Worm (Caenorhabditis elegans) whole organism, L1 larva: ENCODE results near the gene irld-47.

ENCODE experiments used
- C16A3.4 ChIP-seq: fragments of 150-350 bp; optimal IDR thresholded peaks from 2 replicates; lab custom pipeline; 2014; ENCODE audit warnings: missing biosample characterization, missing genetic modification characterization
- aha-1 ChIP-seq: fragments of 150-350 bp; optimal IDR thresholded peaks from 2 replicates; lab custom pipeline; 2014; ENCODE audit warnings: missing biosample characterization, missing genetic modification characterization
- alr-1 ChIP-seq: fragments of 200-800 bp; sonication (Bioruptor generic); optimal IDR thresholded peaks from 2 replicates; lab custom pipeline; 2018; ENCODE audit warnings: borderline replicate concordance, mild to moderate bottlenecking, missing genetic modification characterization, missing compliant biosample characterization
- aly-2 ChIP-seq: fragments of 150-350 bp; optimal IDR thresholded peaks from 2 replicates; lab custom pipeline; 2014; ENCODE audit warnings: missing biosample characterization, missing genetic modification characterization
- ama-1 ChIP-seq: fragments of 150-350 bp; optimal IDR thresholded peaks from 2 replicates; lab custom pipeline; 2014
- blmp-1 ChIP-seq: fragments of 150-350 bp; optimal IDR thresholded peaks from 2 replicates; lab custom pipeline; 2014; ENCODE audit warnings: missing biosample characterization, missing genetic modification characterization
- ceh-88 ChIP-seq: fragments of 200-800 bp; sonication (Bioruptor generic); IDR thresholded peaks from 2 replicates; pipeline ENCODE4 v1.3.6; 2022; ENCODE audit warnings: missing genetic modification characterization, missing compliant biosample characterization
- ceh-90 ChIP-seq: sonication (generic microtip); optimal IDR thresholded peaks from 2 replicates; lab custom pipeline; 2016; ENCODE audit warnings: missing genetic modification characterization, missing compliant biosample characterization
- ces-1 ChIP-seq: fragments of 150-350 bp; optimal IDR thresholded peaks from 2 replicates; lab custom pipeline; 2014; ENCODE audit warnings: missing biosample characterization, missing genetic modification reagents, missing genetic modification characterization
- efl-1 ChIP-seq, 4 experiments: fragments of 150-350 bp; optimal IDR thresholded peaks in 3 of 4; peaks in 1 of 4; 1 replicate in 1 of 4; 2 replicates in 3 of 4; lab custom pipeline; 2014; ENCODE audit warnings: missing biosample characterization in 2 of 4, missing genetic modification characterization in 2 of 4, missing genetic modification reagents in 2 of 4
- efl-3 ChIP-seq: fragments of 200-800 bp; sonication (Bioruptor generic); optimal IDR thresholded peaks from 2 replicates; lab custom pipeline; 2018; ENCODE audit warnings: mild to moderate bottlenecking, missing genetic modification characterization, missing compliant biosample characterization
- ets-5 ChIP-seq: fragments of 200-800 bp; sonication (Bioruptor generic); IDR thresholded peaks from 2 replicates; pipeline ENCODE4 v1.3.6; 2022; ENCODE audit warnings: missing genetic modification characterization, missing compliant biosample characterization
- fkh-10 ChIP-seq: sonication (generic microtip); optimal IDR thresholded peaks from 2 replicates; lab custom pipeline; 2017; ENCODE audit warnings: missing biosample characterization, missing genetic modification reagents, missing genetic modification characterization
- fkh-8 ChIP-seq: sonication (generic microtip); optimal IDR thresholded peaks from 2 replicates; lab custom pipeline; 2016; ENCODE audit warnings: mild to moderate bottlenecking, missing genetic modification characterization, missing compliant biosample characterization
- grh-1 ChIP-seq: fragments of 200-800 bp; sonication (Bioruptor generic); IDR thresholded peaks from 2 replicates; pipeline ENCODE4 v1.3.6; 2022; ENCODE audit warnings: missing genetic modification reagents, missing genetic modification characterization, missing compliant biosample characterization
- hlh-17 ChIP-seq: fragments of 200-800 bp; sonication (Bioruptor generic); optimal IDR thresholded peaks from 2 replicates; lab custom pipeline; 2018; ENCODE audit warnings: missing genetic modification characterization, mild to moderate bottlenecking, missing compliant biosample characterization, moderate library complexity, borderline replicate concordance
- lin-13 ChIP-seq: fragments of 150-350 bp; optimal IDR thresholded peaks from 2 replicates; lab custom pipeline; 2014; ENCODE audit warnings: missing biosample characterization, missing genetic modification reagents, missing genetic modification characterization
- lin-14 ChIP-seq: fragments of 200-800 bp; sonication (Bioruptor generic); optimal IDR thresholded peaks from 2 replicates; lab custom pipeline; 2018; ENCODE audit warnings: mild to moderate bottlenecking, missing genetic modification characterization, moderate library complexity, missing compliant biosample characterization
- lin-35 ChIP-seq, 2 experiments: fragments of 150-350 bp; optimal IDR thresholded peaks; 2 replicates each; lab custom pipeline; 2014; ENCODE audit warnings: missing biosample characterization in 2 of 2, missing genetic modification characterization in 2 of 2, missing genetic modification reagents in 2 of 2
- lin-39 ChIP-seq: fragments of 150-350 bp; optimal IDR thresholded peaks from 2 replicates; lab custom pipeline; 2014; ENCODE audit warnings: missing biosample characterization, missing genetic modification reagents, missing genetic modification characterization
- lsy-2 ChIP-seq, 2 experiments: fragments of 150-350 bp; optimal IDR thresholded peaks; 2 replicates each; lab custom pipeline; 2014; ENCODE audit warnings: missing biosample characterization in 2 of 2, missing genetic modification characterization in 2 of 2
- mab-9 ChIP-seq: fragments of 200-800 bp; sonication (Bioruptor generic); IDR thresholded peaks from 2 replicates; pipeline ENCODE4 v1.3.6; 2022; ENCODE audit warnings: missing genetic modification reagents, missing genetic modification characterization, missing compliant biosample characterization
- mep-1 ChIP-seq: fragments of 150-350 bp; optimal IDR thresholded peaks from 2 replicates; lab custom pipeline; 2014; ENCODE audit warnings: missing biosample characterization, missing genetic modification characterization
- nhr-20 ChIP-seq: sonication (generic microtip); optimal IDR thresholded peaks from 2 replicates; lab custom pipeline; 2016; ENCODE audit warnings: mild to moderate bottlenecking, missing genetic modification characterization, missing compliant biosample characterization
- nhr-28 ChIP-seq: fragments of 150-350 bp; optimal IDR thresholded peaks from 2 replicates; lab custom pipeline; 2014; ENCODE audit warnings: missing biosample characterization, missing genetic modification characterization
- nhr-47 ChIP-seq: sonication (generic microtip); optimal IDR thresholded peaks from 2 replicates; lab custom pipeline; 2016; ENCODE audit warnings: mild to moderate bottlenecking, missing genetic modification characterization, moderate library complexity, missing compliant biosample characterization
- nhr-71 ChIP-seq: sonication (generic microtip); optimal IDR thresholded peaks from 2 replicates; lab custom pipeline; 2016; ENCODE audit warnings: mild to moderate bottlenecking, missing genetic modification characterization, moderate library complexity, missing compliant biosample characterization
- nhr-77 ChIP-seq: fragments of 150-350 bp; optimal IDR thresholded peaks from 2 replicates; lab custom pipeline; 2014; ENCODE audit warnings: missing biosample characterization, missing genetic modification characterization
- nhr-84 ChIP-seq: sonication (generic microtip); optimal IDR thresholded peaks from 2 replicates; lab custom pipeline; 2017; ENCODE audit warnings: missing biosample characterization, missing genetic modification characterization
- rnt-1 ChIP-seq: sonication (generic microtip); optimal IDR thresholded peaks from 2 replicates; lab custom pipeline; 2016; ENCODE audit warnings: mild to moderate bottlenecking, missing genetic modification characterization, moderate library complexity, missing compliant biosample characterization
- skn-1 ChIP-seq: fragments of 150-350 bp; optimal IDR thresholded peaks from 2 replicates; lab custom pipeline; 2014; ENCODE audit warnings: missing biosample characterization, missing genetic modification characterization
- snu-23 ChIP-seq: sonication (generic microtip); optimal IDR thresholded peaks from 2 replicates; lab custom pipeline; 2016; ENCODE audit warnings: missing genetic modification characterization, missing compliant biosample characterization
- sox-4 ChIP-seq: sonication (generic microtip); optimal IDR thresholded peaks from 2 replicates; lab custom pipeline; 2016; ENCODE audit warnings: missing genetic modification characterization, missing compliant biosample characterization
- sptf-1 ChIP-seq: fragments of 150-350 bp; optimal IDR thresholded peaks from 2 replicates; lab custom pipeline; 2014; ENCODE audit warnings: missing biosample characterization, missing genetic modification characterization
- unc-62 ChIP-seq: fragments of 150-350 bp; optimal IDR thresholded peaks from 2 replicates; lab custom pipeline; 2014; ENCODE audit warnings: missing biosample characterization, missing genetic modification reagents, missing genetic modification characterization
- xbp-1 ChIP-seq: sonication (generic microtip); optimal IDR thresholded peaks from 2 replicates; lab custom pipeline; 2016; ENCODE audit warnings: missing genetic modification characterization, missing compliant biosample characterization
- zag-1 ChIP-seq: fragments of 150-350 bp; optimal IDR thresholded peaks from 2 replicates; lab custom pipeline; 2014; ENCODE audit warnings: missing biosample characterization, missing genetic modification characterization
- ztf-4 ChIP-seq: fragments of 150-350 bp; optimal IDR thresholded peaks from 2 replicates; lab custom pipeline; 2014; ENCODE audit warnings: missing biosample characterization, missing genetic modification characterization

irld-47 gene

ce11 chrII:7854942-7855341, 32.6 kb upstream of the irld-47 start, which contains the start of gene mdt-10:
mdt-10 (minus strand) TSS chrII:7855042.
- TF ChIP-seq mab-9 (no peak), lin-13 (GFP tag; lab: Kevin White, UChicago) (no peak), sox-4 (tag; lab: Kevin White, UChicago) (no peak), C16A3.4 (no peak)
- TF ChIP-seq, all 84 proteins: peak for 0

ce11 chrII:7853679-7854078, 31.3 kb upstream of the irld-47 start, which contains the start of gene T09A5.5:
T09A5.5 (minus strand) TSS chrII:7853779.
- TF ChIP-seq nhr-47 (tag; lab: Kevin White, UChicago) (no peak), nhr-71 (tag; lab: Kevin White, UChicago) (no peak), nhr-28 (tag; lab: Kevin White, UChicago) (no peak), ces-1 (no peak), ets-5 (no peak), grh-1 (no peak), ama-1 (no peak), fkh-10 (GFP tag; lab: Kevin White, UChicago) (no peak), nhr-20 (no peak), aha-1 (tag; lab: Kevin White, UChicago) (no peak), sptf-1 (tag; lab: Kevin White, UChicago) (no peak), lsy-2 (tag; optimal IDR thresholded peaks at IDR 0.05; lab: Kevin White, UChicago) (no peak), nhr-77 (tag; lab: Kevin White, UChicago) (no peak), fkh-8 (tag; lab: Kevin White, UChicago) (no peak), hlh-17 (GFP tag; lab: Kevin White, UChicago) (no peak), ceh-90 (tag; lab: Kevin White, UChicago) (no peak)

- peak; percentile 10 for TF ChIP-seq lin-14 (GFP tag; lab: Kevin White, UChicago)
- peak in 1 of 2 experiments; percentile 23 for TF ChIP-seq lin-35 (GFP tag; optimal IDR thresholded peaks at IDR 0.05; lab: Kevin White, UChicago)
- TF ChIP-seq aha-1 (tag; lab: Kevin White, UChicago) = no peak
- TF ChIP-seq efl-1 (optimal IDR thresholded peaks at IDR 0.05; lab: Kevin White, UChicago) = no peak
- peak in 1 of 2 experiments; percentile 77 for TF ChIP-seq efl-1 (GFP tag; optimal IDR thresholded peaks at IDR 0.05 in 1 of 2; lab: Kevin White, UChicago)
- TF ChIP-seq mep-1 = peak; percentile 16
Observed at ce11 chrII:7851480-7851879, 29.1 kb upstream of the irld-47 start.

- TF ChIP-seq rnt-1 (tag; lab: Kevin White, UChicago) (peak; percentile 28), unc-62 (no peak), ztf-4 (no peak), efl-1 (optimal IDR thresholded peaks at IDR 0.05; lab: Kevin White, UChicago) (no peak), efl-1 (GFP tag; optimal IDR thresholded peaks at IDR 0.05 in 1 of 2; lab: Kevin White, UChicago) (peak in 1 of 2 experiments; percentile 42), snu-23 (GFP tag; lab: Kevin White, UChicago) (no peak), xbp-1 (tag; lab: Kevin White, UChicago) (no peak), mep-1 (no peak), fkh-10 (GFP tag; lab: Kevin White, UChicago) (no peak), efl-3 (GFP tag; lab: Kevin White, UChicago) (no peak), aly-2 (no peak), lin-39 (no peak), blmp-1 (tag; lab: Kevin White, UChicago) (peak; percentile 78), alr-1 (tag; lab: Kevin White, UChicago) (no peak), lin-14 (GFP tag; lab: Kevin White, UChicago) (peak; percentile 59), skn-1 (tag; lab: Kevin White, UChicago) (no peak), nhr-28 (tag; lab: Kevin White, UChicago) (no peak), zag-1 (no peak), nhr-84 (tag; lab: Kevin White, UChicago) (no peak), ceh-88 (no peak), lsy-2 (tag; optimal IDR thresholded peaks at IDR 0.05; lab: Kevin White, UChicago) (peak in 1 of 2 experiments; percentile 24), ets-5 (no peak)
Observed at ce11 chrII:7850575-7850974, 28.2 kb upstream of the irld-47 start.
